Fruit fly (Drosophila melanogaster) whole organism, embryonic: ENCODE results near the gene Tmtc4.
A peak's percentile ranks its signal among the peaks of the same experiment; 100 is the strongest.

Experiments used
- ATbp ChIP-seq: fragments of 200-800 bp; sonication (Bioruptor generic); optimal IDR thresholded peaks from 2 replicates; lab custom pipeline; 2017; ENCODE audit warnings: missing biosample characterization, mild to moderate bottlenecking, missing genetic modification characterization, missing genetic modification reagents
- Atf-2 ChIP-seq: fragments of 200-800 bp; sonication (Bioruptor generic); optimal IDR thresholded peaks from 2 replicates; lab custom pipeline; 2016; ENCODE audit warnings: missing biosample characterization, missing genetic modification characterization
- CG10147 ChIP-seq: fragments of 200-800 bp; sonication (Bioruptor generic); optimal IDR thresholded peaks from 2 replicates; lab custom pipeline; 2019; ENCODE audit warnings: missing biosample characterization, mild to moderate bottlenecking, missing genetic modification characterization, moderate library complexity
- CG10274 ChIP-seq: fragments of 200-800 bp; sonication (Bioruptor generic); optimal IDR thresholded peaks from 3 replicates; lab custom pipeline; 2017; ENCODE audit warnings: missing biosample characterization, mild to moderate bottlenecking, missing genetic modification characterization
- CG10321 ChIP-seq: fragments of 200-800 bp; sonication (Bioruptor generic); IDR thresholded peaks from 2 replicates; pipeline ENCODE4 v1.3.6; 2022; ENCODE audit warnings: missing biosample characterization, missing genetic modification characterization
- CG10366 ChIP-seq: fragments of 200-800 bp; sonication (Bioruptor generic); IDR thresholded peaks from 2 replicates; pipeline ENCODE4 v1.3.6; 2022; ENCODE audit warnings: missing biosample characterization, missing genetic modification characterization
- CG10654 ChIP-seq: fragments of 200-800 bp; sonication (Bioruptor generic); optimal IDR thresholded peaks from 2 replicates; lab custom pipeline; 2016; ENCODE audit warnings: missing biosample characterization, missing genetic modification characterization
- CG11093 ChIP-seq: fragments of 200-800 bp; sonication (Bioruptor generic); IDR thresholded peaks from 3 replicates; pipeline ENCODE4 v1.3.6; 2022; ENCODE audit warnings: missing biosample characterization, missing genetic modification characterization
- CG11695 ChIP-seq: fragments of 200-800 bp; sonication (Bioruptor generic); IDR thresholded peaks from 3 replicates; pipeline ENCODE4 v1.3.6; 2022; ENCODE audit warnings: missing biosample characterization, missing genetic modification characterization
- CG11723 ChIP-seq: fragments of 200-800 bp; sonication (Bioruptor generic); optimal IDR thresholded peaks from 2 replicates; lab custom pipeline; 2017; ENCODE audit warnings: missing biosample characterization, mild to moderate bottlenecking, missing genetic modification characterization
- CG12071 ChIP-seq: fragments of 200-800 bp; sonication (Bioruptor generic); optimal IDR thresholded peaks from 3 replicates; lab custom pipeline; 2018; ENCODE audit warnings: missing biosample characterization, mild to moderate bottlenecking, missing genetic modification characterization
- CG1233 ChIP-seq: fragments of 200-800 bp; sonication (Bioruptor generic); optimal IDR thresholded peaks from 4 replicates; lab custom pipeline; 2018; ENCODE audit warnings: missing biosample characterization, mild to moderate bottlenecking, missing genetic modification characterization
- CG13894 ChIP-seq: fragments of 200-800 bp; sonication (Bioruptor generic); optimal IDR thresholded peaks from 3 replicates; lab custom pipeline; 2018; ENCODE audit warnings: missing biosample characterization, mild to moderate bottlenecking, missing genetic modification characterization, moderate library complexity
- CG14965 ChIP-seq: fragments of 200-800 bp; sonication (Bioruptor generic); optimal IDR thresholded peaks from 2 replicates; lab custom pipeline; 2016; ENCODE audit warnings: missing biosample characterization, missing genetic modification characterization, borderline replicate concordance
- CG15073 ChIP-seq: fragments of 200-800 bp; sonication (Bioruptor generic); optimal IDR thresholded peaks from 2 replicates; lab custom pipeline; 2016; ENCODE audit warnings: missing biosample characterization, missing genetic modification characterization
- CG15269 ChIP-seq: fragments of 200-800 bp; sonication (Bioruptor generic); optimal IDR thresholded peaks from 2 replicates; lab custom pipeline; 2018; ENCODE audit warnings: missing biosample characterization, mild to moderate bottlenecking, missing genetic modification characterization, moderate library complexity
- CG1529 ChIP-seq: fragments of 200-800 bp; sonication (Bioruptor generic); optimal IDR thresholded peaks from 3 replicates; lab custom pipeline; 2018; ENCODE audit warnings: missing biosample characterization, missing genetic modification characterization
- CG16815 ChIP-seq: fragments of 200-800 bp; sonication (Bioruptor generic); optimal IDR thresholded peaks from 3 replicates; lab custom pipeline; 2017; ENCODE audit warnings: missing biosample characterization, mild to moderate bottlenecking, missing genetic modification characterization
- CG18476 ChIP-seq: fragments of 200-800 bp; sonication (Bioruptor generic); optimal IDR thresholded peaks from 2 replicates; lab custom pipeline; 2016; ENCODE audit warnings: missing biosample characterization, mild to moderate bottlenecking, missing genetic modification characterization
- CG18764 ChIP-seq: fragments of 200-800 bp; sonication (Bioruptor generic); optimal IDR thresholded peaks from 3 replicates; lab custom pipeline; 2016; ENCODE audit warnings: missing biosample characterization, missing genetic modification characterization
- CG2712 ChIP-seq: fragments of 200-800 bp; optimal IDR thresholded peaks from 3 replicates; lab custom pipeline; 2019; ENCODE audit warnings: missing biosample characterization, mild to moderate bottlenecking, missing genetic modification characterization, moderate library complexity
- CG31365 ChIP-seq: fragments of 200-800 bp; sonication (Bioruptor generic); optimal IDR thresholded peaks from 2 replicates; lab custom pipeline; 2018; ENCODE audit warnings: missing biosample characterization, mild to moderate bottlenecking, missing genetic modification characterization
- CG31388 ChIP-seq: fragments of 200-800 bp; sonication (Bioruptor generic); optimal IDR thresholded peaks from 2 replicates; lab custom pipeline; 2016; ENCODE audit warnings: missing biosample characterization, missing genetic modification characterization
- CG3163 ChIP-seq: fragments of 200-800 bp; sonication (Bioruptor generic); optimal IDR thresholded peaks from 3 replicates; lab custom pipeline; 2016; ENCODE audit warnings: missing biosample characterization, missing genetic modification characterization
- CG32767 ChIP-seq: fragments of 200-800 bp; sonication (Bioruptor generic); IDR thresholded peaks from 2 replicates; pipeline ENCODE4 v1.3.6; 2022; ENCODE audit warnings: missing biosample characterization, missing genetic modification characterization
- CG6683 ChIP-seq: fragments of 200-800 bp; sonication (Bioruptor generic); optimal IDR thresholded peaks from 2 replicates; lab custom pipeline; 2017; ENCODE audit warnings: missing biosample characterization, mild to moderate bottlenecking, missing genetic modification characterization, missing genetic modification reagents
- E2f1 ChIP-seq: fragments of 200-800 bp; sonication (Bioruptor generic); IDR thresholded peaks from 2 replicates; pipeline ENCODE4 v1.3.6; 2022; ENCODE audit warnings: missing biosample characterization, missing genetic modification characterization
- E2f2 ChIP-seq: fragments of 200-800 bp; sonication (Bioruptor generic); IDR thresholded peaks from 2 replicates; pipeline ENCODE4 v1.3.6; 2022; ENCODE audit warnings: missing biosample characterization, missing genetic modification characterization
- HmgD ChIP-seq: fragments of 200-800 bp; sonication (Bioruptor generic); optimal IDR thresholded peaks from 3 replicates; lab custom pipeline; 2016; ENCODE audit warnings: missing biosample characterization, missing genetic modification characterization
- NC2α ChIP-seq: fragments of 200-800 bp; sonication (Bioruptor generic); optimal IDR thresholded peaks from 2 replicates; lab custom pipeline; 2016; ENCODE audit warnings: missing biosample characterization, missing genetic modification characterization
- Neu2 ChIP-seq: fragments of 200-800 bp; sonication (Bioruptor generic); optimal IDR thresholded peaks from 3 replicates; lab custom pipeline; 2016; ENCODE audit warnings: missing biosample characterization, missing genetic modification characterization, borderline replicate concordance
- PHDP ChIP-seq: fragments of 200-800 bp; sonication (Bioruptor generic); optimal IDR thresholded peaks from 3 replicates; lab custom pipeline; 2018; ENCODE audit warnings: missing biosample characterization, mild to moderate bottlenecking, missing genetic modification characterization, moderate library complexity
- Ravus ChIP-seq: fragments of 200-800 bp; sonication (Bioruptor generic); IDR thresholded peaks from 2 replicates; pipeline ENCODE4 v1.3.6; 2022; ENCODE audit warnings: missing biosample characterization, missing genetic modification characterization
- Side ChIP-seq: fragments of 200-800 bp; sonication (Bioruptor generic); optimal IDR thresholded peaks from 2 replicates; lab custom pipeline; 2016; ENCODE audit warnings: missing biosample characterization, missing genetic modification characterization
- Ssrp ChIP-seq: fragments of 200-800 bp; sonication (Bioruptor generic); optimal IDR thresholded peaks from 2 replicates; lab custom pipeline; 2018; ENCODE audit warnings: missing biosample characterization, mild to moderate bottlenecking, missing genetic modification characterization, moderate library complexity
- TFAM ChIP-seq: fragments of 200-800 bp; sonication (Bioruptor generic); optimal IDR thresholded peaks from 2 replicates; lab custom pipeline; 2017; ENCODE audit warnings: missing biosample characterization, missing genetic modification characterization, inconsistent platforms
- YL-1 ChIP-seq: fragments of 200-800 bp; sonication (Bioruptor generic); optimal IDR thresholded peaks from 3 replicates; lab custom pipeline; 2017; ENCODE audit warnings: missing biosample characterization, mild to moderate bottlenecking, missing genetic modification characterization
- al ChIP-seq: fragments of 200-800 bp; sonication (Bioruptor generic); IDR thresholded peaks from 2 replicates; pipeline ENCODE4 v1.3.6; 2022; ENCODE audit warnings: missing biosample characterization, missing genetic modification characterization
- cas ChIP-seq: fragments of 200-800 bp; sonication (Bioruptor generic); IDR thresholded peaks from 2 replicates; pipeline ENCODE4 v1.3.6; 2022; ENCODE audit warnings: missing biosample characterization, missing genetic modification characterization
- dati ChIP-seq: fragments of 200-800 bp; sonication (Bioruptor generic); IDR thresholded peaks from 2 replicates; pipeline ENCODE4 v1.3.6; 2022; ENCODE audit warnings: missing biosample characterization, missing genetic modification characterization
- hb ChIP-seq: fragments of 200-800 bp; sonication (Bioruptor generic); IDR thresholded peaks from 3 replicates; pipeline ENCODE4 v1.3.6; 2022; ENCODE audit warnings: missing biosample characterization, missing genetic modification characterization; ENCODE audit not compliant: partially characterized antibody
- hkb ChIP-seq, 2 experiments: fragments of 200-800 bp in 1 of 2; fragments of >200 bp in 1 of 2; sonication (Bioruptor generic) in 1 of 2; IDR thresholded peaks in 1 of 2; optimal IDR thresholded peaks in 1 of 2; 2 replicates each; pipeline versions ENCODE4 v1.3.6 to Lab custom; 2017 to 2022; ENCODE audit warnings: missing biosample characterization in 1 of 2, missing genetic modification characterization in 1 of 2
- kah ChIP-seq: fragments of 200-800 bp; sonication (Bioruptor generic); optimal IDR thresholded peaks from 2 replicates; lab custom pipeline; 2018; ENCODE audit warnings: missing biosample characterization, mild to moderate bottlenecking, missing genetic modification characterization
- lola ChIP-seq, 3 experiments: fragments of >200 bp in 2 of 3; fragments of 200-800 bp in 1 of 3; sonication (Bioruptor generic) in 1 of 3; optimal IDR thresholded peaks; 2 replicates each; lab custom pipeline; 2017 to 2019; ENCODE audit warnings: missing biosample characterization in 3 of 3, missing genetic modification characterization in 3 of 3, mild to moderate bottlenecking in 1 of 3, moderate library complexity in 1 of 3
- nau ChIP-seq: fragments of 200-800 bp; sonication (Bioruptor generic); optimal IDR thresholded peaks from 3 replicates; lab custom pipeline; 2017; ENCODE audit warnings: missing biosample characterization, mild to moderate bottlenecking, missing genetic modification characterization, missing genetic modification reagents
- sob ChIP-seq: fragments of 200-800 bp; sonication (Bioruptor generic); IDR thresholded peaks from 2 replicates; pipeline ENCODE4 v1.3.6; 2022; ENCODE audit warnings: missing biosample characterization, missing genetic modification characterization
- toy ChIP-seq: fragments of 200-800 bp; sonication (Bioruptor generic); IDR thresholded peaks from 2 replicates; pipeline ENCODE4 v1.3.6; 2022; ENCODE audit warnings: missing biosample characterization, missing genetic modification characterization
- twi ChIP-seq: fragments of 200-800 bp; optimal IDR thresholded peaks from 2 replicates; lab custom pipeline; 2019; ENCODE audit warnings: missing biosample characterization, mild to moderate bottlenecking, missing genetic modification characterization, moderate library complexity
- usp ChIP-seq: fragments of >200 bp; optimal IDR thresholded peaks from 2 replicates; lab custom pipeline; 2017; ENCODE audit warnings: missing biosample characterization, missing genetic modification characterization
- zf30C ChIP-seq: fragments of 200-800 bp; sonication (Bioruptor generic); optimal IDR thresholded peaks from 3 replicates; lab custom pipeline; 2018; ENCODE audit warnings: missing biosample characterization, mild to moderate bottlenecking, missing genetic modification characterization

The Tmtc4 gene

dm6 chr3R:15332994-15333393, 18.0 kb upstream of the Tmtc4 start, which contains the start of the genes Fkbp39 and Cyfip (continued):
- no peak; the same call in 1 of the 2 replicates for TF ChIP-seq E2f1 (GFP tag; lab: Robert Waterston, UW)
- TF ChIP-seq lola (GFP tag; optimal IDR thresholded peaks at IDR 0.05; lab: Kevin White, UChicago), result no peak
- no peak for TF ChIP-seq CG11723
- no peak for TF ChIP-seq CG15269 (tag; lab: Kevin White, UChicago)
- no peak for TF ChIP-seq twi
- peak; percentile 52 for TF ChIP-seq CG2712 (tag; lab: Kevin White, UChicago)
- TF ChIP-seq CG31388 (GFP tag; lab: Kevin White, UChicago), result no peak
- no peak for TF ChIP-seq CG1233 (GFP tag; lab: Kevin White, UChicago)
- TF ChIP-seq sob (GFP tag; lab: Robert Waterston, UW), result peak; percentile 81
- no peak for TF ChIP-seq Atf-2 (GFP tag; lab: Kevin White, UChicago)
- peak; percentile 10 for TF ChIP-seq CG10654 (GFP tag; lab: Kevin White, UChicago)
- peak; percentile 87 for TF ChIP-seq HmgD (GFP tag; lab: Kevin White, UChicago)
- peak; percentile 78 for TF ChIP-seq E2f2 (GFP tag; lab: Robert Waterston, UW)
- TF ChIP-seq CG3163 (GFP tag; lab: Kevin White, UChicago), result peak; percentile 39
- no peak for TF ChIP-seq CG18764 (GFP tag; lab: Kevin White, UChicago)
- peak; percentile 70; the same call in 1 of the 3 replicates for TF ChIP-seq hb (GFP tag; lab: Robert Waterston, UW)
- no peak for TF ChIP-seq CG1529 (GFP tag; lab: Kevin White, UChicago)
- TF ChIP-seq CG15073 (GFP tag; lab: Kevin White, UChicago), result no peak
- TF ChIP-seq hkb (optimal IDR thresholded peaks at IDR 0.05; lab: Kevin White, UChicago), result no peak
- 0 out of 2 replicates have a peak, but pooled peaks have one; percentile 13 for TF ChIP-seq hkb (GFP tag; IDR thresholded peaks at IDR 0.05; lab: Robert Waterston, UW)
- TF ChIP-seq CG10321 (GFP tag; lab: Robert Waterston, UW), result no peak
- TF ChIP-seq CG14965 (GFP tag; lab: Kevin White, UChicago), result no peak
- no peak for TF ChIP-seq CG12071 (GFP tag; lab: Kevin White, UChicago)
- TF ChIP-seq CG31365 (tag; lab: Kevin White, UChicago), result no peak
- no peak for TF ChIP-seq Ravus (GFP tag; lab: Robert Waterston, UW)
- TF ChIP-seq CG10366, result peak; percentile 34
- no peak for TF ChIP-seq usp (GFP tag; lab: Kevin White, UChicago)
- TF ChIP-seq dati (GFP tag; lab: Robert Waterston, UW), result no peak
- no peak for TF ChIP-seq CG6683
- no peak for TF ChIP-seq toy (GFP tag; lab: Robert Waterston, UW)
- TF ChIP-seq CG10274 (GFP tag; lab: Kevin White, UChicago), result no peak
- no peak for TF ChIP-seq CG16815
- no peak for TF ChIP-seq Neu2 (GFP tag; lab: Kevin White, UChicago)
- TF ChIP-seq cas (GFP tag; lab: Robert Waterston, UW), result no peak; the same call in 1 of the 2 replicates
- no peak for TF ChIP-seq CG18476
- peak; percentile 31; the same call in 1 of the 2 replicates for TF ChIP-seq CG32767
- TF ChIP-seq PHDP, result peak; percentile 17
- TF ChIP-seq CG11093 (GFP tag; lab: Robert Waterston, UW), result no peak
- no peak for TF ChIP-seq CG13894 (tag; lab: Kevin White, UChicago)
- no peak for TF ChIP-seq CG10147 (GFP tag; lab: Kevin White, UChicago)
- TF ChIP-seq al, result 0 out of 2 replicates have a peak, but pooled peaks have one; percentile 19
- TF ChIP-seq TFAM (GFP tag; lab: Kevin White, UChicago), result no peak
- TF ChIP-seq YL-1 (GFP tag; lab: Kevin White, UChicago), result peak; percentile 98
- TF ChIP-seq NC2α (GFP tag; lab: Kevin White, UChicago), result no peak
- TF ChIP-seq Ssrp (tag; lab: Kevin White, UChicago), result no peak
- no peak for TF ChIP-seq CG11695 (GFP tag; lab: Robert Waterston, UW)
- TF ChIP-seq Side (GFP tag; lab: Kevin White, UChicago), result peak; percentile 67
- peak; percentile 35 for TF ChIP-seq kah (GFP tag; lab: Kevin White, UChicago)
- no peak for TF ChIP-seq ATbp (GFP tag; lab: Kevin White, UChicago)
- no peak for TF ChIP-seq nau
- peak; percentile 27 for TF ChIP-seq zf30C (GFP tag; lab: Kevin White, UChicago)
